Worm (Caenorhabditis elegans): Measurements from ENCODE around the gene col-160.

DNA sequence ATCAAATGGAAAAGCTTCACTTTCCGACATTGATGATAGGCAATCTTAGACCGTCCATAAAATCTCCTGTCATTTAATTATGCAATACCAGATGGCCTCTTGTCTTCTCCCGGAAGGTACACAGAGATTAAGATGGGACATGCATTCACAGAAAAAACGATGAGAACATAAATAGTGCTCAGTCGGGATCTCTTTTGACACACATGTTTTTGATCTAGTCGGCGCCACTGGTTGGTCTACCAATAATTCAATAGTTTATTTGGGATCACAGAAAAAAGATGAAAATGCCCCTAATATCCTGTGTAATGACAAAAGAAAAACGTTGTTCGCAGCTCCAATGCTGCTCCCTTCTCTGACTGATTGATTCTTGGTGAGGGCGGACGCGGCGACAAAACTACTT is 40.9 kb downstream of the col-160 start:
- TF ChIP-seq snpc-4 (tag; optimal IDR thresholded peaks at IDR 0.05) (no peak), nhr-76 (tag; optimal IDR thresholded peaks at IDR 0.05) (no peak), lin-13 (tag; optimal IDR thresholded peaks at IDR 0.05) (no peak), blmp-1 (tag; optimal IDR thresholded peaks at IDR 0.05) (no peak), unc-39 (tag; optimal IDR thresholded peaks at IDR 0.05) (no peak), ceh-83 (GFP tag; optimal IDR thresholded peaks at IDR 0.05) (no peak), hlh-1 (tag; optimal IDR thresholded peaks at IDR 0.05) (no peak)
